3 fruit fly cellular contexts compared by ENCODE assay signal in the genomic region with DNA sequence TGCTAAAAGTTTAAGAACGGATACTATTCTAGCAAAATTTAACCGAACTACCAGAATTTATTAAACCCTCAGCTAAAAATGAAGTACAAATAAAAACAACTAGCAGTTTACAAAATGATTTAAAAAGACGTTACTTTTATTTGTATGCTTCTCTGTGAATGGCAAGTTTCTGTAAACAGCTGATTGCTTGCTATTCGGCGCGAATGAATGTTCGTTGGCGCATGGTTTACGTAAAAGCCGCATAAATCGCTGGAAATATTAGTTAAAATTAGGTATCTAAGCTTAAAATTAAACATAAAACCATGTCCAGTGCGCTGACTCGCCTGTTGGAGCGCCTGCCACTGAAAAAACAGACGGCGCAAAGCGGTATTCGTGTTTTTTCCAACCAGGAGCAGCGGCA.
TF ChIP-seq lines count a peak whose summit lies in the region.

TSS of gene mRpS35 (plus strand) at position 189 of the 400 bp plus-strand sequence.

- TF ChIP-seq CTCF in whole organism, embryonic (GFP tag; optimal IDR thresholded peaks at IDR 0.05; lab: Kevin White, UChicago) = no peak

TF ChIP-seq in whole organism, adult, 20 proteins besides CTCF, POLR2A, EP300 and RAD21:
- TF ChIP-seq Mnt (GFP tag; optimal IDR thresholded peaks at IDR 0.05; lab: Kevin White, UChicago) = peak; percentile 0
- TF ChIP-seq ovo (GFP tag; optimal IDR thresholded peaks at IDR 0.05; lab: Kevin White, UChicago) = no peak

TF ChIP-seq in whole organism, embryonic, 481 proteins besides CTCF, POLR2A, EP300 and RAD21 (continues in another document):
- no peak for TF ChIP-seq CG16815 (GFP tag; optimal IDR thresholded peaks at IDR 0.05; lab: Kevin White, UChicago)
- TF ChIP-seq HLHmδ (GFP tag; optimal IDR thresholded peaks at IDR 0.05; lab: Kevin White, UChicago) = no peak
- TF ChIP-seq Pdp1 (GFP tag; optimal IDR thresholded peaks at IDR 0.05; lab: Kevin White, UChicago) = peak in 1 of 2 experiments; percentile 90
- TF ChIP-seq Hr78 (GFP tag; optimal IDR thresholded peaks at IDR 0.05; lab: Kevin White, UChicago) = no peak
- peak; percentile 29 for TF ChIP-seq Dp (GFP tag; optimal IDR thresholded peaks at IDR 0.05; lab: Kevin White, UChicago)
- TF ChIP-seq CG10267 (tag; optimal IDR thresholded peaks at IDR 0.05; lab: Kevin White, UChicago) = no peak
- no peak for TF ChIP-seq tap (tag; optimal IDR thresholded peaks at IDR 0.05; lab: Kevin White, UChicago)
- TF ChIP-seq YL-1 (GFP tag; optimal IDR thresholded peaks at IDR 0.05; lab: Kevin White, UChicago) = peak; percentile 1
- TF ChIP-seq E2f2 (GFP tag; IDR thresholded peaks at IDR 0.05; lab: Robert Waterston, UW) = 0 out of 2 replicates have a peak, but pooled peaks have one; percentile 31
- peak; percentile 20 for TF ChIP-seq CG9437 (GFP tag; optimal IDR thresholded peaks at IDR 0.05; lab: Kevin White, UChicago)
- TF ChIP-seq btn (GFP tag; optimal IDR thresholded peaks at IDR 0.05; lab: Kevin White, UChicago) = no peak
- no peak for TF ChIP-seq CG10147 (GFP tag; optimal IDR thresholded peaks at IDR 0.05; lab: Kevin White, UChicago)
- TF ChIP-seq CG15269 (tag; optimal IDR thresholded peaks at IDR 0.05; lab: Kevin White, UChicago) = no peak
- no peak for TF ChIP-seq Stat92E (GFP tag; optimal IDR thresholded peaks at IDR 0.05; lab: Kevin White, UChicago)
- TF ChIP-seq pzg (GFP tag; optimal IDR thresholded peaks at IDR 0.05; lab: Kevin White, UChicago) = peak; percentile 27
- TF ChIP-seq CG10565 (GFP tag; optimal IDR thresholded peaks at IDR 0.05; lab: Kevin White, UChicago) = no peak
- TF ChIP-seq Dek (tag; optimal IDR thresholded peaks at IDR 0.05; lab: Kevin White, UChicago) = no peak
- TF ChIP-seq MBD-R2 (GFP tag; IDR thresholded peaks at IDR 0.05; lab: Robert Waterston, UW) = peak; percentile 60
- TF ChIP-seq grau (tag; optimal IDR thresholded peaks at IDR 0.05; lab: Kevin White, UChicago) = no peak
- TF ChIP-seq CG10979 (tag; optimal IDR thresholded peaks at IDR 0.05; lab: Kevin White, UChicago) = no peak
- no peak for TF ChIP-seq oc (tag; optimal IDR thresholded peaks at IDR 0.05; lab: Kevin White, UChicago)
- TF ChIP-seq gt (GFP tag; IDR thresholded peaks at IDR 0.05; lab: Robert Waterston, UW) = no peak
- TF ChIP-seq CG3838 (GFP tag; optimal IDR thresholded peaks at IDR 0.05; lab: Kevin White, UChicago) = no peak
- TF ChIP-seq Trl (optimal IDR thresholded peaks at IDR 0.05; lab: Kevin White, UChicago) = no peak
- TF ChIP-seq Trl (GFP tag; optimal IDR thresholded peaks at IDR 0.05; lab: Kevin White, UChicago) = no peak
- peak; percentile 22 for TF ChIP-seq yki (optimal IDR thresholded peaks at IDR 0.05; lab: Kevin White, UChicago)
- TF ChIP-seq CG32767 (GFP tag; IDR thresholded peaks at IDR 0.05; lab: Robert Waterston, UW) = no peak
- no peak for TF ChIP-seq Meics (GFP tag; optimal IDR thresholded peaks at IDR 0.05; lab: Kevin White, UChicago)
- TF ChIP-seq crp (GFP tag; optimal IDR thresholded peaks at IDR 0.05; lab: Kevin White, UChicago) = peak; percentile 33 to 90
- peak; percentile 15 for TF ChIP-seq Sin3A (optimal IDR thresholded peaks at IDR 0.05; lab: Kevin White, UChicago)
- TF ChIP-seq kah (GFP tag; optimal IDR thresholded peaks at IDR 0.05; lab: Kevin White, UChicago) = no peak
- TF ChIP-seq odd (GFP tag; optimal IDR thresholded peaks at IDR 0.05; lab: Kevin White, UChicago) = no peak
- no peak for TF ChIP-seq CG11560 (tag; IDR thresholded peaks at IDR 0.05; lab: Robert Waterston, UW)
- no peak for TF ChIP-seq Xbp1 (GFP tag; optimal IDR thresholded peaks at IDR 0.05; lab: Kevin White, UChicago)
- TF ChIP-seq Hsf (GFP tag; optimal IDR thresholded peaks at IDR 0.05; lab: Kevin White, UChicago) = no peak
- TF ChIP-seq insv (GFP tag; optimal IDR thresholded peaks at IDR 0.05; lab: Kevin White, UChicago) = no peak
- no peak for TF ChIP-seq Hr51 (GFP tag; optimal IDR thresholded peaks at IDR 0.05; lab: Kevin White, UChicago)
- TF ChIP-seq stwl (tag; optimal IDR thresholded peaks at IDR 0.05; lab: Kevin White, UChicago) = no peak
- no peak for TF ChIP-seq Dad (GFP tag; optimal IDR thresholded peaks at IDR 0.05; lab: Kevin White, UChicago)
- no peak for TF ChIP-seq vvl (GFP tag; IDR thresholded peaks at IDR 0.05; lab: Robert Waterston, UW)
- no peak for TF ChIP-seq CG2116 (GFP tag; optimal IDR thresholded peaks at IDR 0.05; lab: Kevin White, UChicago)
- no peak for TF ChIP-seq CG9876 (GFP tag; optimal IDR thresholded peaks at IDR 0.05; lab: Kevin White, UChicago)
- TF ChIP-seq croc (GFP tag; conservative IDR thresholded peaks at IDR 0.05; lab: Robert Waterston, UW) = no peak
- no peak for TF ChIP-seq Atf-2 (GFP tag; optimal IDR thresholded peaks at IDR 0.05; lab: Kevin White, UChicago)

TF ChIP-seq in whole organism, prepupa, 60 proteins besides CTCF, POLR2A, EP300 and RAD21:
- peak; percentile 23 for TF ChIP-seq fkh (GFP tag; optimal IDR thresholded peaks at IDR 0.05; lab: Kevin White, UChicago)
- TF ChIP-seq ss (GFP tag; optimal IDR thresholded peaks at IDR 0.05; lab: Kevin White, UChicago) = no peak
TF ChIP-seq in whole organism, prepupa: peak in this region for 1.
